Fruit fly (Drosophila melanogaster): ENCODE data around the gene CG11837.

Gene CG11837

dm6 chr3R:29033909-29034629, 15.2 kb upstream of the CG11837 start, which contains the start of the genes beta4GalNAcTB and Cpsf100 (continued):
- TF ChIP-seq dmrt11E (tag; optimal IDR thresholded peaks at IDR 0.05), result peak; percentile 72
- no peak for TF ChIP-seq Dref (GFP tag; IDR thresholded peaks at IDR 0.05)
- TF ChIP-seq D (optimal IDR thresholded peaks at IDR 0.05), result no peak
- TF ChIP-seq D (GFP tag; optimal IDR thresholded peaks at IDR 0.05), result peak; percentile 70
- TF ChIP-seq Drgx (GFP tag; IDR thresholded peaks at IDR 0.05), result no peak
- peak; percentile 62; the same call in 2 of the 3 replicates for TF ChIP-seq H15 (GFP tag; IDR thresholded peaks at IDR 0.05)
- TF ChIP-seq Dll (GFP tag; IDR thresholded peaks at IDR 0.05; ENCODE audit: partially characterized antibody), result no peak
- TF ChIP-seq al (GFP tag; IDR thresholded peaks at IDR 0.05), result peak; percentile 65
- peak; percentile 39 for TF ChIP-seq Side (GFP tag; optimal IDR thresholded peaks at IDR 0.05)
- peak; percentile 53 for TF ChIP-seq Fer3 (tag; optimal IDR thresholded peaks at IDR 0.05)
- peak; percentile 17 for TF ChIP-seq CG7271 (tag; optimal IDR thresholded peaks at IDR 0.05)
- TF ChIP-seq Mrtf (GFP tag; IDR thresholded peaks at IDR 0.05), result peak; percentile 29; the same call in 1 of the 3 replicates
- peak; percentile 47 for TF ChIP-seq CG6765 (GFP tag; optimal IDR thresholded peaks at IDR 0.05)
- TF ChIP-seq Six4 (GFP tag; optimal IDR thresholded peaks at IDR 0.05), result peak; percentile 49
- TF ChIP-seq CG10274 (GFP tag; optimal IDR thresholded peaks at IDR 0.05), result peak; percentile 47
- TF ChIP-seq CG33213 (GFP tag; optimal IDR thresholded peaks at IDR 0.05), result no peak
- TF ChIP-seq CG32772 (GFP tag; IDR thresholded peaks at IDR 0.05), result peak; percentile 64
- TF ChIP-seq CG42726 (GFP tag; IDR thresholded peaks at IDR 0.05; ENCODE audit: partially characterized antibody), result no peak
- TF ChIP-seq sd (tag; optimal IDR thresholded peaks at IDR 0.05), result no peak
- TF ChIP-seq CG3163 (GFP tag; optimal IDR thresholded peaks at IDR 0.05), result no peak
- peak; percentile 24 for TF ChIP-seq Nf-YB (GFP tag; optimal IDR thresholded peaks at IDR 0.05)
- no peak for TF ChIP-seq lab (GFP tag; optimal IDR thresholded peaks at IDR 0.05)
- TF ChIP-seq CG14441 (GFP tag; IDR thresholded peaks at IDR 0.05), result peak; percentile 71
- no peak for TF ChIP-seq CG11398 (GFP tag; optimal IDR thresholded peaks at IDR 0.05)
- peak; percentile 77 for TF ChIP-seq phol (tag; optimal IDR thresholded peaks at IDR 0.05)
- TF ChIP-seq tll (GFP tag; optimal IDR thresholded peaks at IDR 0.05), result no peak
- TF ChIP-seq br (optimal IDR thresholded peaks at IDR 0.05), result no peak
- peak; percentile 67 for TF ChIP-seq CG4404 (GFP tag; IDR thresholded peaks at IDR 0.05)
- TF ChIP-seq cg (GFP tag; optimal IDR thresholded peaks at IDR 0.05), result no peak
- TF ChIP-seq lov (optimal IDR thresholded peaks at IDR 0.05), result no peak
- TF ChIP-seq lov (GFP tag; IDR thresholded peaks at IDR 0.05), result no peak
- no peak for TF ChIP-seq abd-A (tag; optimal IDR thresholded peaks at IDR 0.05)
- TF ChIP-seq CG14014 (GFP tag; IDR thresholded peaks at IDR 0.05), result peak; percentile 49; the same call in 1 of the 2 replicates
- peak; percentile 78 for TF ChIP-seq Oli (tag; optimal IDR thresholded peaks at IDR 0.05)
- TF ChIP-seq CG4820 (GFP tag; optimal IDR thresholded peaks at IDR 0.05), result peak; percentile 67
- TF ChIP-seq CG18262 (tag; optimal IDR thresholded peaks at IDR 0.05), result peak; percentile 83
- no peak for TF ChIP-seq Dip2 (GFP tag; IDR thresholded peaks at IDR 0.05)
- peak; percentile 47 for TF ChIP-seq Dek (tag; optimal IDR thresholded peaks at IDR 0.05)
- TF ChIP-seq h (optimal IDR thresholded peaks at IDR 0.05), result no peak
- peak; percentile 60 for TF ChIP-seq slou (GFP tag; optimal IDR thresholded peaks at IDR 0.05)
- peak; percentile 96 for TF ChIP-seq CG17361 (GFP tag; IDR thresholded peaks at IDR 0.05)
- no peak for TF ChIP-seq CrebB (tag; optimal IDR thresholded peaks at IDR 0.05)
- TF ChIP-seq tio (GFP tag; optimal IDR thresholded peaks at IDR 0.05), result peak; percentile 95
- TF ChIP-seq grn (GFP tag; optimal IDR thresholded peaks at IDR 0.05), result peak; percentile 63
- peak; percentile 18; the same call in 1 of the 3 replicates for TF ChIP-seq CG14050 (GFP tag; IDR thresholded peaks at IDR 0.05)
- peak; percentile 44 for TF ChIP-seq CG33557 (GFP tag; optimal IDR thresholded peaks at IDR 0.05)
- peak; percentile 49 for TF ChIP-seq Xrp1 (GFP tag; IDR thresholded peaks at IDR 0.05)
- TF ChIP-seq org-1 (GFP tag; optimal IDR thresholded peaks at IDR 0.05), result peak; percentile 49
- no peak; the same call in 1 of the 2 replicates for TF ChIP-seq gsb (GFP tag; IDR thresholded peaks at IDR 0.05)
- TF ChIP-seq CG7987 (GFP tag; optimal IDR thresholded peaks at IDR 0.05), result no peak
- peak; percentile 61 for TF ChIP-seq nerfin-1 (tag; optimal IDR thresholded peaks at IDR 0.05)

Measured in whole organism, embryonic.